Fruit fly (Drosophila melanogaster): ENCODE measurements around the gene Shmt.

- TF ChIP-seq CTCF (optimal IDR thresholded peaks at IDR 0.05) (no peak), CG8478 (optimal IDR thresholded peaks at IDR 0.05) (no peak)
Measured at dm6 chrX:5901628-5902213, 14.9 kb downstream of the Shmt start.
